Worm (Caenorhabditis elegans) whole organism, young adult: ENCODE results near the gene nas-37.

Experiments used
- aptf-3 ChIP-seq: fragments of 200-800 bp; sonication (Bioruptor generic); IDR thresholded peaks from 2 replicates; pipeline ENCODE4 v1.3.6; 2022; ENCODE audit warnings: missing genetic modification characterization, missing compliant biosample characterization
- ets-4 ChIP-seq: fragments of 200-800 bp; sonication (Bioruptor generic); optimal IDR thresholded peaks from 2 replicates; lab custom pipeline; 2018; ENCODE audit warnings: mild to moderate bottlenecking, missing genetic modification characterization, missing compliant biosample characterization
- lin-54 ChIP-seq: fragments of 200-800 bp; sonication (Bioruptor generic); optimal IDR thresholded peaks from 2 replicates; lab custom pipeline; 2018; ENCODE audit warnings: mild to moderate bottlenecking, missing genetic modification characterization, missing compliant biosample characterization
- xnd-1 ChIP-seq: sonication (generic microtip); optimal IDR thresholded peaks from 2 replicates; lab custom pipeline; 2016; ENCODE audit warnings: missing genotype, missing genetic modification reagents, missing genetic modification characterization, missing compliant biosample characterization

DNA sequence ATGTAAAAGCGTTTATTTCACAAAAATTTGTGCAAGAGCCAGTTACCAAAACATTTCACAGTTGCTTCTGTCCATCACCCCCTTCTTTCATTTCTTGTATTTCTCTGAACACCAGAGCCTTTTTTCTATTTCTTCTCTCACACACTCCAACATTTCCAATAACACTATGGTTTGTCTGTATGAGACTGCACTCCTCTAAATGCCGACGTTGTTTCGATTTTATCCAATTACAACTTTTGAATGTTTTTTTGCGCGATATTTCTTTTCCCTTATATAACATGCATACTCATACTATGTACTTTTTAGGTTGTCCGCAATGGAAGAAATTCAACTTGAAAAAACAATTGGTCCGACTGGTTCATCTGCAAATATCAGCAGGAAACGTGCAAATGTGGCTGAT, 43.0 kb downstream of the nas-37 start, which contains the start of gene F21G4.5:
- TF ChIP-seq aptf-3 (GFP tag; lab: Robert Waterston, UW), result no peak
- TF ChIP-seq lin-54 (GFP tag; lab: Kevin White, UChicago), result no peak
- TF ChIP-seq ets-4 (GFP tag; lab: Kevin White, UChicago), result no peak
- TF ChIP-seq xnd-1 (tag; lab: Kevin White, UChicago), result no peak
